Worm (Caenorhabditis elegans): Measurements from ENCODE around the gene lgc-15.
A peak's percentile ranks its signal among the peaks of the same experiment; 100 is the strongest.

lgc-15 gene

ce11 chrX:12105458-12105857, 8.7 kb upstream of the lgc-15 start:
- TF ChIP-seq dao-5 (tag; optimal IDR thresholded peaks at IDR 0.05): no peak
- TF ChIP-seq him-1 (tag; optimal IDR thresholded peaks at IDR 0.05): no peak
- TF ChIP-seq W03F9.2 (tag; optimal IDR thresholded peaks at IDR 0.05): no peak

- peak; percentile 8 for TF ChIP-seq W03F9.2 (tag; optimal IDR thresholded peaks at IDR 0.05)
- TF ChIP-seq dao-5 (tag; optimal IDR thresholded peaks at IDR 0.05): peak; percentile 56
- TF ChIP-seq him-1 (tag; optimal IDR thresholded peaks at IDR 0.05): peak; percentile 89
Measured at ce11 chrX:12106004-12106403, 8.1 kb upstream of the lgc-15 start.

- no peak for TF ChIP-seq W03F9.2 (tag; optimal IDR thresholded peaks at IDR 0.05)
- TF ChIP-seq him-1 (tag; optimal IDR thresholded peaks at IDR 0.05): no peak
- no peak for TF ChIP-seq dao-5 (tag; optimal IDR thresholded peaks at IDR 0.05)
Measured at ce11 chrX:12108517-12109216, 5.5 kb upstream of the lgc-15 start, which contains the start of the genes W03G11.2 and lgc-13. W03G11.2 (minus strand) TSS chrX:12108617. lgc-13 (plus strand) TSS chrX:12109166.

ce11 chrX:12111213-12111612, 2.9 kb upstream of the lgc-15 start, which contains the start of gene lgc-14:
lgc-14 (plus strand) TSS chrX:12111513.
- no peak for TF ChIP-seq him-1 (tag; optimal IDR thresholded peaks at IDR 0.05)
- no peak for TF ChIP-seq dao-5 (tag; optimal IDR thresholded peaks at IDR 0.05)
- no peak for TF ChIP-seq W03F9.2 (tag; optimal IDR thresholded peaks at IDR 0.05)

ce11 chrX:12118340-12118739, 4.2 kb downstream of the lgc-15 start, which contains the start of gene lgc-16:
lgc-16 (plus strand) TSS chrX:12118640.
- TF ChIP-seq him-1 (tag; optimal IDR thresholded peaks at IDR 0.05) (no peak), dao-5 (tag; optimal IDR thresholded peaks at IDR 0.05) (no peak), W03F9.2 (tag; optimal IDR thresholded peaks at IDR 0.05) (no peak)

- TF ChIP-seq him-1 (tag; optimal IDR thresholded peaks at IDR 0.05) (no peak), W03F9.2 (tag; optimal IDR thresholded peaks at IDR 0.05) (no peak), dao-5 (tag; optimal IDR thresholded peaks at IDR 0.05) (no peak)
Measured at ce11 chrX:12121285-12121684, 7.2 kb downstream of the lgc-15 start, which contains the start of gene lgc-17. lgc-17 (plus strand) TSS chrX:12121585.

ce11 chrX:12123152-12123551, 9.0 kb downstream of the lgc-15 start, which contains the start of gene T01H10.11:
T01H10.11 (plus strand) TSS chrX:12123452.
- TF ChIP-seq him-1 (tag; optimal IDR thresholded peaks at IDR 0.05): no peak
- no peak for TF ChIP-seq dao-5 (tag; optimal IDR thresholded peaks at IDR 0.05)
- no peak for TF ChIP-seq W03F9.2 (tag; optimal IDR thresholded peaks at IDR 0.05)

- TF ChIP-seq W03F9.2 (tag; optimal IDR thresholded peaks at IDR 0.05) (no peak), dao-5 (tag; optimal IDR thresholded peaks at IDR 0.05) (no peak), him-1 (tag; optimal IDR thresholded peaks at IDR 0.05) (no peak)
Measured at ce11 chrX:12125308-12125707, 11.2 kb downstream of the lgc-15 start, which contains the start of gene lgc-18. lgc-18 (plus strand) TSS chrX:12125608.

ce11 chrX:12141051-12141450, 26.9 kb downstream of the lgc-15 start, which contains the start of gene lyst-1:
lyst-1 (minus strand) TSS chrX:12141151.
- TF ChIP-seq him-1 (tag; optimal IDR thresholded peaks at IDR 0.05) (no peak), W03F9.2 (tag; optimal IDR thresholded peaks at IDR 0.05) (no peak), dao-5 (tag; optimal IDR thresholded peaks at IDR 0.05) (no peak)

ce11 chrX:12142569-12142968, 28.4 kb downstream of the lgc-15 start, which contains the start of gene M153.3:
M153.3 (plus strand) TSS chrX:12142869.
- TF ChIP-seq dao-5 (tag; optimal IDR thresholded peaks at IDR 0.05): no peak
- TF ChIP-seq W03F9.2 (tag; optimal IDR thresholded peaks at IDR 0.05): no peak
- no peak for TF ChIP-seq him-1 (tag; optimal IDR thresholded peaks at IDR 0.05)

ce11 chrX:12143693-12144092, 29.6 kb downstream of the lgc-15 start, which contains the start of gene M153.5:
M153.5 (plus strand) TSS chrX:12143993.
- TF ChIP-seq him-1 (tag; optimal IDR thresholded peaks at IDR 0.05) (no peak), W03F9.2 (tag; optimal IDR thresholded peaks at IDR 0.05) (no peak), dao-5 (tag; optimal IDR thresholded peaks at IDR 0.05) (no peak)

- TF ChIP-seq dao-5 (tag; optimal IDR thresholded peaks at IDR 0.05): no peak
- TF ChIP-seq him-1 (tag; optimal IDR thresholded peaks at IDR 0.05): no peak
- TF ChIP-seq W03F9.2 (tag; optimal IDR thresholded peaks at IDR 0.05): no peak
Measured at ce11 chrX:12145919-12146318, 31.8 kb downstream of the lgc-15 start.

ce11 chrX:12146453-12147085, 32.4 kb downstream of the lgc-15 start, which contains the start of gene pycr-1:
pycr-1 (plus strand) TSS chrX:12146832.
- no peak for TF ChIP-seq dao-5 (tag; optimal IDR thresholded peaks at IDR 0.05)
- TF ChIP-seq W03F9.2 (tag; optimal IDR thresholded peaks at IDR 0.05): no peak
- no peak for TF ChIP-seq him-1 (tag; optimal IDR thresholded peaks at IDR 0.05)

- TF ChIP-seq him-1 (tag; optimal IDR thresholded peaks at IDR 0.05): no peak
- no peak for TF ChIP-seq dao-5 (tag; optimal IDR thresholded peaks at IDR 0.05)
- TF ChIP-seq W03F9.2 (tag; optimal IDR thresholded peaks at IDR 0.05): no peak
Measured at ce11 chrX:12149638-12150137, 35.6 kb downstream of the lgc-15 start, which contains the start of gene znf-474. znf-474 (plus strand) TSS chrX:12149924.
